Fruit fly (Drosophila melanogaster): Measurements from ENCODE around the gene chm.
A peak's percentile ranks its signal among the peaks of the same experiment; 100 is the strongest.

Gene chm

dm6 chr2L:7423333-7423895, 11.2 kb downstream of the chm start (continued):
- no peak for TF ChIP-seq ab (GFP tag; optimal IDR thresholded peaks at IDR 0.05)

DNA sequence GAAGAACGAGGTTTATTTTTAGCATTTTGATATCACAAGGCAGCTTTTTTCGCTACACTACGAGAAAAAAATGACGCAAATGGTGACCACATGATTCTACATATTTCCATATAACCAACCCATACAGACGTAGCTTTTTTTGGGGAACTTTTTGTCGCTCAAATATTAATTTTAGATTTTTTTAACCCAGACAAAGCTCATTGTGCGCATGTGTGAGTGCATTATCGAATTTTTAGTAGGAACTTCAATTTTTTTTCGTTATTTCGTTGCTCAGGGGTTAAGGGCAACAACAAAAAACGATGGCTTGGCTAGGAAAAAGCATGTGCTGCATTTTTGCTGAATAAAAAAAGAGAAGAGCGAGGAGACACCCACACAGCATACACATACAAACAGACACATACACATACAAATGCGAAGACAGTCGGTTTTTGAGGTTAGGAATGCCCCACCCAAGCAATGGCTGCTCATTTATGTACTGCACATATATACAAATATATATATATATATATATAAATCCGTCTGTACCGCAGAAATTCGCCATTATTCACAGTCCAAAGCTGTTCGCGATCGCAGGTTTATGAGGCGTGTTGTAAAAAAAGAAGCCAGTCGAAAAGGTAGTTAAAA, 12.2 kb downstream of the chm start:
- TF ChIP-seq NK7.1 (GFP tag; optimal IDR thresholded peaks at IDR 0.05) (no peak), CG11504 (tag; optimal IDR thresholded peaks at IDR 0.05) (peak; percentile 5), bsh (GFP tag; optimal IDR thresholded peaks at IDR 0.05) (peak in 1 of 2 experiments; percentile 33), CG18599 (GFP tag; optimal IDR thresholded peaks at IDR 0.05) (no peak), cas (GFP tag; IDR thresholded peaks at IDR 0.05) (no peak), HHEX (GFP tag; optimal IDR thresholded peaks at IDR 0.05) (peak; percentile 28), CG34376 (GFP tag; optimal IDR thresholded peaks at IDR 0.05) (no peak), Med (GFP tag) (peak; percentile 74), sd (tag; optimal IDR thresholded peaks at IDR 0.05) (peak; percentile 47), chinmo (GFP tag; IDR thresholded peaks at IDR 0.05; ENCODE audit: partially characterized antibody) (0 out of 4 replicates have a peak, but pooled peaks have one; percentile 29), Kr (GFP tag; optimal IDR thresholded peaks at IDR 0.05) (no peak), CG4360 (GFP tag; IDR thresholded peaks at IDR 0.05) (0 out of 2 replicates have a peak, but pooled peaks have one; percentile 12), bigmax (GFP tag; optimal IDR thresholded peaks at IDR 0.05) (peak; percentile 93), ttk (GFP tag; IDR thresholded peaks at IDR 0.05) (0 out of 2 replicates have a peak, but pooled peaks have one; percentile 22), eve (GFP tag; optimal IDR thresholded peaks at IDR 0.05) (peak in 1 of 2 experiments; percentile 19), Drgx (GFP tag; IDR thresholded peaks at IDR 0.05) (peak; percentile 52; the same call in 1 of the 2 replicates), gem (tag; optimal IDR thresholded peaks at IDR 0.05) (peak; percentile 7), MBD-R2 (GFP tag; IDR thresholded peaks at IDR 0.05) (0 out of 2 replicates have a peak, but pooled peaks have one; percentile 13), corto (GFP tag; optimal IDR thresholded peaks at IDR 0.05) (peak; percentile 7), row (GFP tag; IDR thresholded peaks at IDR 0.05) (peak; percentile 19; the same call in 1 of the 3 replicates), Ets65A (GFP tag) (peak; percentile 52), CG2120 (GFP tag; optimal IDR thresholded peaks at IDR 0.05) (peak; percentile 30), Gsc (GFP tag; IDR thresholded peaks at IDR 0.05) (no peak)

- TF ChIP-seq CG6175 (GFP tag; IDR thresholded peaks at IDR 0.05): 0 out of 3 replicates have a peak, but pooled peaks have one; percentile 50
- TF ChIP-seq CG15073 (GFP tag; optimal IDR thresholded peaks at IDR 0.05): no peak
- no peak for TF ChIP-seq CG6854 (GFP tag; optimal IDR thresholded peaks at IDR 0.05)
- TF ChIP-seq CG2875 (GFP tag; optimal IDR thresholded peaks at IDR 0.05): no peak
- TF ChIP-seq scrt (GFP tag; optimal IDR thresholded peaks at IDR 0.05): peak; percentile 49
- TF ChIP-seq hkb (optimal IDR thresholded peaks at IDR 0.05): no peak
- peak; percentile 63; the same call in 1 of the 2 replicates for TF ChIP-seq hkb (GFP tag; IDR thresholded peaks at IDR 0.05)
- TF ChIP-seq lbe (GFP tag; optimal IDR thresholded peaks at IDR 0.05): peak; percentile 68
- peak; percentile 52 for TF ChIP-seq CG9609 (GFP tag; optimal IDR thresholded peaks at IDR 0.05)
- TF ChIP-seq HLHmδ (GFP tag; optimal IDR thresholded peaks at IDR 0.05): no peak
- no peak for TF ChIP-seq CG2116 (GFP tag; optimal IDR thresholded peaks at IDR 0.05)
- no peak for TF ChIP-seq cad (GFP tag; optimal IDR thresholded peaks at IDR 0.05)
- peak; percentile 69 for TF ChIP-seq Dek (tag; optimal IDR thresholded peaks at IDR 0.05)
- peak; percentile 98 for TF ChIP-seq Med (GFP tag)
- no peak for TF ChIP-seq Elba2 (GFP tag; optimal IDR thresholded peaks at IDR 0.05)
- peak; percentile 55; the same call in 1 of the 2 replicates for TF ChIP-seq ranshi (GFP tag; IDR thresholded peaks at IDR 0.05)
- TF ChIP-seq CG13424 (tag; optimal IDR thresholded peaks at IDR 0.05): peak; percentile 26
- peak; percentile 63 for TF ChIP-seq Adf1 (GFP tag; IDR thresholded peaks at IDR 0.05)
- TF ChIP-seq shn (GFP tag; optimal IDR thresholded peaks at IDR 0.05): peak; percentile 59
- peak; percentile 28 for TF ChIP-seq Atf3 (GFP tag; optimal IDR thresholded peaks at IDR 0.05)
- TF ChIP-seq Rx (GFP tag; IDR thresholded peaks at IDR 0.05): no peak
- peak; percentile 68 for TF ChIP-seq Myb (GFP tag; optimal IDR thresholded peaks at IDR 0.05)
- peak; percentile 88 for TF ChIP-seq gro (GFP tag; optimal IDR thresholded peaks at IDR 0.05)
These were observed 12.9 kb downstream of the chm start for dm6 chr2L:7424907-7425689.

Data from whole organism, embryonic.